Worm (Caenorhabditis elegans) whole organism, L4 larva: ENCODE results near the gene C17F4.2.

ENCODE experiments used
- F37D6.2 ChIP-seq: sonication (generic microtip); optimal IDR thresholded peaks from 2 replicates; lab custom pipeline; 2016; ENCODE audit warnings: mild to moderate bottlenecking, missing genetic modification characterization, missing compliant biosample characterization
- F49E8.2 ChIP-seq: sonication (generic microtip); optimal IDR thresholded peaks from 2 replicates; lab custom pipeline; 2016; ENCODE audit warnings: missing compliant biosample characterization, mild to moderate bottlenecking, missing genetic modification characterization, borderline replicate concordance
- R02D3.7 ChIP-seq: fragments of 150-350 bp; sonication (generic microtip); optimal IDR thresholded peaks from 3 replicates; lab custom pipeline; 2014; ENCODE audit warnings: missing biosample characterization, missing genetic modification characterization
- ZK337.2 ChIP-seq: fragments of 200-800 bp; sonication (Bioruptor generic); IDR thresholded peaks from 2 replicates; pipeline ENCODE4 v1.3.6; 2022; ENCODE audit warnings: missing genetic modification reagents, missing genetic modification characterization, missing compliant biosample characterization
- aha-1 ChIP-seq: fragments of 150-350 bp; peaks from one replicate; lab custom pipeline; 2014; ENCODE audit warnings: missing biosample characterization, missing genetic modification characterization
- ama-1 ChIP-seq: fragments of 150-350 bp; optimal IDR thresholded peaks from 2 replicates; lab custom pipeline; 2014; ENCODE audit warnings: inconsistent platforms, mixed read lengths
- ceh-32 ChIP-seq: sonication (generic microtip); optimal IDR thresholded peaks from 2 replicates; lab custom pipeline; 2016; ENCODE audit warnings: mild to moderate bottlenecking, missing genetic modification characterization, missing compliant biosample characterization; ENCODE audit not compliant: poor library complexity
- ceh-62 ChIP-seq: sonication (generic microtip); optimal IDR thresholded peaks from 2 replicates; lab custom pipeline; 2017; ENCODE audit warnings: missing biosample characterization, missing genetic modification characterization
- ces-1 ChIP-seq: fragments of 150-350 bp; sonication (generic microtip); optimal IDR thresholded peaks from 4 replicates; lab custom pipeline; 2014; ENCODE audit warnings: missing biosample characterization, missing genetic modification reagents, missing genetic modification characterization
- daf-8 ChIP-seq: fragments of 200-800 bp; sonication (Bioruptor generic); IDR thresholded peaks from 2 replicates; pipeline ENCODE4 v1.3.6; 2022; ENCODE audit warnings: missing genetic modification characterization, missing compliant biosample characterization
- dmd-9 ChIP-seq: fragments of 200-800 bp; sonication (Bioruptor generic); IDR thresholded peaks from 2 replicates; pipeline ENCODE4 v1.3.6; 2022; ENCODE audit warnings: missing genetic modification reagents, missing genetic modification characterization, missing compliant biosample characterization
- hlh-11 ChIP-seq: fragments of 200-800 bp; sonication (Bioruptor generic); optimal IDR thresholded peaks from 2 replicates; lab custom pipeline; 2018; ENCODE audit warnings: mild to moderate bottlenecking, missing genetic modification characterization, missing compliant biosample characterization
- jun-1 ChIP-seq: fragments of 150-350 bp; optimal IDR thresholded peaks from 2 replicates; lab custom pipeline; 2014; ENCODE audit warnings: missing biosample characterization, missing genetic modification reagents, missing genetic modification characterization
- lin-1 ChIP-seq: fragments of 200-800 bp; sonication (Bioruptor generic); IDR thresholded peaks from 2 replicates; pipeline ENCODE4 v1.3.6; 2022; ENCODE audit warnings: missing genetic modification reagents, missing genetic modification characterization, missing compliant biosample characterization
- lir-3 ChIP-seq: sonication (generic microtip); optimal IDR thresholded peaks from 2 replicates; lab custom pipeline; 2016; ENCODE audit warnings: mild to moderate bottlenecking, missing genetic modification characterization, missing compliant biosample characterization
- mdt-29 ChIP-seq: fragments of 200-800 bp; sonication (Bioruptor generic); IDR thresholded peaks from 2 replicates; pipeline ENCODE4 v1.3.6; 2022; ENCODE audit warnings: missing genetic modification reagents, missing genetic modification characterization, missing compliant biosample characterization
- nhr-102 ChIP-seq: sonication (generic microtip); optimal IDR thresholded peaks from 2 replicates; lab custom pipeline; 2016; ENCODE audit warnings: mild to moderate bottlenecking, missing genetic modification characterization, moderate library complexity, missing compliant biosample characterization
- nhr-11 ChIP-seq: fragments of 150-350 bp; optimal IDR thresholded peaks from 2 replicates; lab custom pipeline; 2014; ENCODE audit warnings: missing biosample characterization, missing genetic modification characterization
- nhr-28 ChIP-seq: fragments of 150-350 bp; optimal IDR thresholded peaks from 2 replicates; lab custom pipeline; 2014; ENCODE audit warnings: missing biosample characterization, missing genetic modification characterization
- nhr-42 ChIP-seq: fragments of 200-800 bp; sonication (Bioruptor generic); IDR thresholded peaks from 2 replicates; pipeline ENCODE4 v1.3.6; 2022; ENCODE audit warnings: missing genetic modification characterization, missing compliant biosample characterization
- nhr-48 ChIP-seq: sonication (generic microtip); optimal IDR thresholded peaks from 2 replicates; lab custom pipeline; 2016; ENCODE audit warnings: mild to moderate bottlenecking, missing genetic modification characterization, missing compliant biosample characterization
- php-3 ChIP-seq: fragments of 200-800 bp; sonication (Bioruptor generic); IDR thresholded peaks from 2 replicates; pipeline ENCODE4 v1.3.6; 2022; ENCODE audit warnings: missing genetic modification reagents, missing genetic modification characterization, missing compliant biosample characterization
- pqm-1 ChIP-seq: sonication (generic microtip); optimal IDR thresholded peaks from 2 replicates; lab custom pipeline; 2017; ENCODE audit warnings: missing biosample characterization, missing genetic modification characterization
- saeg-2 ChIP-seq: fragments of 200-800 bp; sonication (Bioruptor generic); IDR thresholded peaks from 2 replicates; pipeline ENCODE4 v1.3.6; 2022; ENCODE audit warnings: missing genetic modification reagents, missing genetic modification characterization, missing compliant biosample characterization
- set-16 ChIP-seq: fragments of 200-800 bp; sonication (Bioruptor generic); IDR thresholded peaks from 2 replicates; pipeline ENCODE4 v1.3.6; 2022; ENCODE audit warnings: missing genetic modification reagents, missing genetic modification characterization, missing compliant biosample characterization
- spr-1 ChIP-seq: sonication (generic microtip); optimal IDR thresholded peaks from 2 replicates; lab custom pipeline; 2016; ENCODE audit warnings: mild to moderate bottlenecking, missing genetic modification characterization, missing compliant biosample characterization
- spr-3 ChIP-seq: fragments of 200-800 bp; sonication (Bioruptor generic); optimal IDR thresholded peaks from 2 replicates; lab custom pipeline; 2018; ENCODE audit warnings: mild to moderate bottlenecking, missing genetic modification characterization, missing compliant biosample characterization
- tra-1 ChIP-seq: fragments of 200-800 bp; sonication (Bioruptor generic); IDR thresholded peaks from 2 replicates; pipeline ENCODE4 v1.3.6; 2022; ENCODE audit warnings: missing genetic modification reagents, missing genetic modification characterization, missing compliant biosample characterization
- unc-39 ChIP-seq: sonication (generic microtip); optimal IDR thresholded peaks from 2 replicates; lab custom pipeline; 2017; ENCODE audit warnings: missing biosample characterization, missing genetic modification characterization
- unc-62 ChIP-seq, 3 experiments: fragments of 150-350 bp in 1 of 3; sonication (generic microtip); optimal IDR thresholded peaks in 2 of 3; peaks in 1 of 3; 1 replicate in 1 of 3; 2 replicates in 2 of 3; lab custom pipeline; 2014 to 2017; ENCODE audit warnings: missing biosample characterization in 3 of 3, missing genetic modification characterization in 3 of 3, missing genetic modification reagents in 3 of 3, missing genotype in 1 of 3
- ztf-11 ChIP-seq: fragments of 150-350 bp; optimal IDR thresholded peaks from 2 replicates; lab custom pipeline; 2014; ENCODE audit warnings: missing biosample characterization, missing genetic modification characterization

C17F4.2 gene

DNA sequence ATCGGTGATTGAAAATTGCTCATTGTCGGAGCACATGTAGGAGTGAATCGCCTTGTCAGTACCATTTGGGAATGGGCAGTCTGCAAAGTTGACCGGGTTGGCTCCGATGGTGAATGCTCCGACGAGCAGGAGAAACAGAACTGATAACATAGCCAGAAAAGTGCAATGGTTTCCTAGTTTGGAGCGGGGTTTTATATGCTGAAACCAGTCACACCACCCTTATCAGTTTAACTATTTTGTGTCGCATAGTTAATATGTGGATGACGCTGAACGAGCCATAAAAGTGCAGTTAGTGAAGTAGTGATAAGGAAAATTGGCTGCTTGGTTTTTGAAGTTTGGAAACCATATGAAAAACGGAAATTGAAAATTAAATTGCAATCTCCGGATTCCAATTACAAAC is 2.6 kb upstream of the C17F4.2 start, which contains the start of gene C17F4.7 (continued):
- TF ChIP-seq lir-3 (tag; lab: Kevin White, UChicago) (no peak), R02D3.7 (tag; lab: Kevin White, UChicago) (no peak), ceh-62 (no peak), ZK337.2 (GFP tag; lab: Robert Waterston, UW) (no peak), F37D6.2 (tag; lab: Kevin White, UChicago) (no peak), jun-1 (tag; lab: Kevin White, UChicago) (peak; percentile 12), ces-1 (GFP tag; lab: Kevin White, UChicago) (no peak), tra-1 (GFP tag; lab: Robert Waterston, UW) (peak; percentile 66; the same call in 1 of the 2 replicates), pqm-1 (tag; lab: Kevin White, UChicago) (peak; percentile 84), php-3 (GFP tag; lab: Robert Waterston, UW) (peak; percentile 96), unc-39 (no peak), nhr-102 (peak; percentile 41), aha-1 (tag; lab: Kevin White, UChicago) (peak; percentile 62), saeg-2 (GFP tag; lab: Robert Waterston, UW) (no peak), mdt-29 (no peak), daf-8 (GFP tag; lab: Robert Waterston, UW) (no peak), spr-1 (tag; lab: Kevin White, UChicago) (no peak), nhr-48 (tag; lab: Kevin White, UChicago) (peak; percentile 37), lin-1 (GFP tag; lab: Robert Waterston, UW) (peak; percentile 77; the same call in 1 of the 2 replicates)

DNA sequence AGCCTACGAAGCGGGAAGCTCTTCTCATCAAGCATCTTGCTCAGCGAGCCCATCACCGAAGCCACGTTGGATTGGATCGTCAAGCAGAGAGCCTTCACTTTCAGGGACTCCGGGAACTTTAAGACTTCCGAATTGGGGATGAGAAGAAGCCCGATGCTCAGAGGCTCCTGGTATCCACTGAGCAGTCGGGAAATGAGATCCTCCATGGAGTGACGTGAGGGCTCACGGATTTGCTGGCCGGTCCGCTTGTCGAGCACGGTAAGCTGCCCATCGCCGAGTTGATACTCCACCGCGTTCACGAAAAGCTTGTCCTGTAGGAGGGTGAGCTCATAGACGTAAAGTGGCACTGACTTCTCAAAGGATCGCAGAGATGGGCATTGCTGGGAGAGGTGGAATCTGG is 912 bp upstream of the C17F4.2 start:
- no peak for TF ChIP-seq ceh-32 (tag; lab: Kevin White, UChicago)
- peak; percentile 58; the same call in 1 of the 2 replicates for TF ChIP-seq set-16 (GFP tag; lab: Robert Waterston, UW)

DNA sequence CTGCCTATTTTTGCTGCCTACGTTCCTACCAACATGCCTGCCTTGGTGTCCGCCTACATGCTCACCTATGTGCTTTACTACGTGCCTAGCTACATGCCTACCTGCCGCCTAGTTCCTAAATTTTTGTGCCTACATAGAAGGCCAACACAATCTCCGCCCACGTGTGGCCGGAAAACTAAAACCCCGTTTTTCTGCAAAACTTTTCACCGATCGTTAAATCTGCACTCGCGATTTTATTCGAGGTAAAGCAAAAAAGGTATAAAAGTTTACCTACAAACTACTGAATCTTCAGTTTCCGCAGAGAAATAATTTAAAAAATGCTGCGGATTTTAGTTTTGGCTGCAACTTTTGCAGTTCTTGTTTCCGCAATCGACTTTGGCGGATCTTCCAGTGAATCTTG is 938 bp downstream of the C17F4.2 start, which contains the start of gene clec-124:
Gene clec-124, plus strand, starts transcription at position 301 of the 400 bp plus-strand sequence.
- TF ChIP-seq dmd-9 (GFP tag; lab: Robert Waterston, UW) (no peak), hlh-11 (no peak)

DNA sequence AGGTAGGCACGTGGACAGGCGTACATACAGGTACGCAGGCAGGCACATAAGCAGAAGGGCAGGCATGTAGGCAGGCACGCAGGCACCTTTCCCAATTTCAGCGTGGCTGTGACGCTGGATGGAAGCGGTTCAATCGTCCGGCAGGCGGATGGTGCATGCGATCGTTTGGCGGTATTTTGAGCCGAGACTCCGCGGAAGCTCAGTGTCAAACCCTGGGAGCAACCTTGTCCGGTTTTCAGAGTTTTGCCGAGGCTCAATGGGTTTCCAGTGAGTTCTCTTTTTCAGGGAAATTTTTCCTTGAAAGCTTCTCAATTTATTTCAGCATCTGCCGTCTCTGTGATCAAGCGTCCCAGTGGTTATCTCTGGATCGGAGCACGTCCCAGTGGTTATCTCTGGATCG is 1.7 kb downstream of the C17F4.2 start:
- TF ChIP-seq nhr-28 (tag; lab: Kevin White, UChicago) (no peak), nhr-11 (tag; lab: Kevin White, UChicago) (no peak), set-16 (GFP tag; lab: Robert Waterston, UW) (peak; percentile 60; the same call in 1 of the 2 replicates), unc-39 (no peak), nhr-42 (no peak)

DNA sequence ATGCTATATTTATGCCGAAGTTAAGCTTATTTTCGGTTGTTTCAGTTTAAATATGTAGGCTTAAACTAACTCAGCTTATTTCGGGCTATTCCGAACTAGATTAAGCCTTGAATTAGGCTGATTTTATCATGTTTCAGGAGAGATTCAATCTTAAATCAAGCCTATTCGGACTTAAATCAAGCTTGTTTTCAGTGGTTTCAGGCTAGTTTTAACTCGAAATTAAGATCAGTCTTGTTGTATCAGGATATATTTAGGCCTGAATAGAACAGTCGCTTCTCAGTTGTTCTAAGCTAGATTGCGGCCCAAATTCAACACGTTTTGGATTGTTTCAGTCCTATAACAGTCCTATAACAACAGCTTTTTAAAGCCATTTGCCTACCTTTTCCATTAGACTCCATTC is 3.3 kb downstream of the C17F4.2 start:
- TF ChIP-seq aha-1 (tag; lab: Kevin White, UChicago) (peak; percentile 96), F49E8.2 (no peak)

DNA sequence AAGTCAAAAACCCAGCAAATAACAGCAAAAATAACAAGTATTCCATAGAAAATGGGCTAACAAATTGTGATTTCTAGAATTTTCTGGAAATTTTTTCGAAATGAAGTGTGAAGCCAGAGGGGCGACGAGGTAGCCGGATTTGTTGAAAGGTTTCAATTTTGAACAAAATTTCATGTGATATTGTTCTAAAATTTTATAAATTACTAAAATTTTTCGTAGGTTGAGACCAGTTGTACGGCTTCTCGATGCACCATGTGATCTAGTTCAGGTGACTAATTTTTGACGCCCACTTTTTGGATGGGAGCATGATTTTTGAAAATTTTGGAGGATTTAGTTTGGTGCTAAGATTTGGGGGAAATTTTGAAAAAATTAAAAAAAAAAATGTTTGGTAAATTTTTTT is 10.8 kb downstream of the C17F4.2 start, which contains the start of gene gcy-19:
Gene gcy-19, minus strand, starts transcription at position 101 of the 400 bp plus-strand sequence.
- TF ChIP-seq unc-62 (GFP tag; optimal IDR thresholded peaks at IDR 0.05 in 1 of 2; lab: Kevin White, UChicago) (peak in 1 of 2 experiments; percentile 8), unc-62 (tag; optimal IDR thresholded peaks at IDR 0.05; lab: Kevin White, UChicago) (no peak), spr-3 (GFP tag; lab: Kevin White, UChicago) (no peak), ztf-11 (no peak), ama-1 (lab: Kevin White, UChicago) (no peak), mdt-29 (no peak)
